Worm (Caenorhabditis elegans) whole organism, late embryonic: ENCODE measurements around the gene flp-8.

Experiments used
- C08G9.2 ChIP-seq: sonication (generic microtip); optimal IDR thresholded peaks from 2 replicates; lab custom pipeline; 2016; ENCODE audit warnings: mild to moderate bottlenecking, missing genetic modification characterization, moderate library complexity, missing compliant biosample characterization
- elt-2 ChIP-seq: sonication (generic microtip); optimal IDR thresholded peaks from 2 replicates; lab custom pipeline; 2016; ENCODE audit warnings: missing genetic modification reagents, missing genetic modification characterization, missing compliant biosample characterization
- fkh-10 ChIP-seq: fragments of 150-350 bp; optimal IDR thresholded peaks from 2 replicates; lab custom pipeline; 2014; ENCODE audit warnings: missing biosample characterization, missing genetic modification reagents, missing genetic modification characterization
- nfya-1 ChIP-seq: sonication (generic microtip); optimal IDR thresholded peaks from 2 replicates; lab custom pipeline; 2017; ENCODE audit warnings: missing genetic modification characterization, mild to moderate bottlenecking, missing compliant biosample characterization, antibody characterized with exemption, moderate library complexity
- nhr-11 ChIP-seq: fragments of 150-350 bp; optimal IDR thresholded peaks from 2 replicates; lab custom pipeline; 2014; ENCODE audit warnings: missing biosample characterization, missing genetic modification characterization
- pros-1 ChIP-seq: fragments of 150-350 bp; optimal IDR thresholded peaks from 2 replicates; lab custom pipeline; 2014; ENCODE audit warnings: missing biosample characterization, missing genetic modification reagents, missing genetic modification characterization
- tbx-2 ChIP-seq: sonication (generic microtip); optimal IDR thresholded peaks from 2 replicates; lab custom pipeline; 2016; ENCODE audit warnings: missing genetic modification characterization, missing compliant biosample characterization

ce11 chrX:14875668-14876067 lies 5.6 kb upstream of the flp-8 start, which contains the start of gene sssh-1:
- TF ChIP-seq nhr-11 (tag; lab: Kevin White, UChicago) (no peak), tbx-2 (tag; lab: Kevin White, UChicago) (no peak), elt-2 (tag; lab: Kevin White, UChicago) (no peak), fkh-10 (no peak), nfya-1 (tag; lab: Kevin White, UChicago) (no peak), pros-1 (no peak), C08G9.2 (tag; lab: Kevin White, UChicago) (no peak)
